Fruit fly (Drosophila melanogaster) whole organism, wandering third instar larva: ENCODE results near the gene CG15601.

ENCODE experiments used
- Dif ChIP-seq: fragments of 200-275, 200-300 bp; sonication (Bioruptor generic); optimal IDR thresholded peaks from 2 replicates; lab custom pipeline; 2018; ENCODE audit warnings: missing biosample characterization, missing genetic modification characterization; ENCODE audit not compliant: partially characterized antibody
- Hr78 ChIP-seq: fragments of >200 bp; optimal IDR thresholded peaks from 2 replicates; lab custom pipeline; 2017; ENCODE audit warnings: missing biosample characterization, missing genetic modification characterization
- N ChIP-seq: fragments of >200 bp; optimal IDR thresholded peaks from 2 replicates; lab custom pipeline; 2018; ENCODE audit warnings: missing biosample characterization, missing external identifiers, missing genetic modification characterization
- Sp1 ChIP-seq: fragments of 200-800 bp; sonication (Bioruptor generic); optimal IDR thresholded peaks from 3 replicates; lab custom pipeline; 2019; ENCODE audit warnings: missing biosample characterization, mild to moderate bottlenecking, missing genetic modification characterization, moderate library complexity
- dsf ChIP-seq: sonication (Bioruptor generic); optimal IDR thresholded peaks from 2 replicates; lab custom pipeline; 2016; ENCODE audit warnings: missing biosample characterization, missing genetic modification characterization, borderline replicate concordance
- fru ChIP-seq: fragments of 200-800 bp; sonication (Bioruptor generic); optimal IDR thresholded peaks from 3 replicates; lab custom pipeline; 2016; ENCODE audit warnings: missing biosample characterization, mild to moderate bottlenecking, missing genetic modification characterization
- pan ChIP-seq: fragments of >200 bp; optimal IDR thresholded peaks from 2 replicates; lab custom pipeline; 2017

dm6 chrX:15746682-15747196, 36.3 kb downstream of the CG15601 start:
- no peak for TF ChIP-seq pan
- no peak for TF ChIP-seq fru
- TF ChIP-seq dsf (GFP tag; lab: Kevin White, UChicago), result no peak
- TF ChIP-seq Dif (GFP tag; lab: Kevin White, UChicago), result no peak
- TF ChIP-seq N (GFP tag; lab: Kevin White, UChicago), result no peak
- TF ChIP-seq Hr78 (GFP tag; lab: Kevin White, UChicago), result no peak
- TF ChIP-seq Sp1 (GFP tag; lab: Kevin White, UChicago), result no peak
